Fruit fly (Drosophila melanogaster): ENCODE data around the gene CG3437.

dm6 chr3L:9461670-9462246 is 4.3 kb upstream of the CG3437 start:
- TF ChIP-seq psq (optimal IDR thresholded peaks at IDR 0.05) (no peak), Myc (optimal IDR thresholded peaks at IDR 0.05) (no peak), Sin3A (optimal IDR thresholded peaks at IDR 0.05) (no peak), h (optimal IDR thresholded peaks at IDR 0.05) (no peak)

Measured in Kc167 (cell line).